Fruit fly (Drosophila melanogaster) whole organism, embryonic: ENCODE data around the gene CG5969.

ENCODE experiments used
- ATbp ChIP-seq: fragments of 200-800 bp; sonication (Bioruptor generic); optimal IDR thresholded peaks from 2 replicates; lab custom pipeline; 2017; ENCODE audit warnings: missing biosample characterization, mild to moderate bottlenecking, missing genetic modification characterization, missing genetic modification reagents
- Antp ChIP-seq: fragments of 200-800 bp; sonication (Bioruptor generic); optimal IDR thresholded peaks from 3 replicates; lab custom pipeline; 2016; ENCODE audit warnings: missing biosample characterization, missing genetic modification characterization
- B-H1 ChIP-seq: fragments of 200-800 bp; sonication (Bioruptor generic); IDR thresholded peaks from 3 replicates; pipeline ENCODE4 v1.3.6; 2022; ENCODE audit warnings: missing biosample characterization, missing genetic modification characterization
- BtbVII ChIP-seq: fragments of 200-800 bp; sonication (Bioruptor generic); optimal IDR thresholded peaks from 3 replicates; lab custom pipeline; 2017; ENCODE audit warnings: missing biosample characterization, mild to moderate bottlenecking, missing genetic modification characterization
- CG10654 ChIP-seq: fragments of 200-800 bp; sonication (Bioruptor generic); optimal IDR thresholded peaks from 2 replicates; lab custom pipeline; 2016; ENCODE audit warnings: missing biosample characterization, missing genetic modification characterization
- CG11723 ChIP-seq: fragments of 200-800 bp; sonication (Bioruptor generic); optimal IDR thresholded peaks from 2 replicates; lab custom pipeline; 2017; ENCODE audit warnings: missing biosample characterization, mild to moderate bottlenecking, missing genetic modification characterization
- CG14441 ChIP-seq: fragments of 200-800 bp; sonication (Bioruptor generic); IDR thresholded peaks from 2 replicates; pipeline ENCODE4 v1.3.6; 2022; ENCODE audit warnings: missing biosample characterization, missing genetic modification characterization
- CG14667 ChIP-seq: fragments of 200-800 bp; sonication (Bioruptor generic); IDR thresholded peaks from 2 replicates; pipeline ENCODE4 v1.3.6; 2022; ENCODE audit warnings: missing biosample characterization, missing genetic modification characterization
- CG15269 ChIP-seq: fragments of 200-800 bp; sonication (Bioruptor generic); optimal IDR thresholded peaks from 2 replicates; lab custom pipeline; 2018; ENCODE audit warnings: missing biosample characterization, mild to moderate bottlenecking, missing genetic modification characterization, moderate library complexity
- CG15601 ChIP-seq: fragments of 200-800 bp; sonication (Bioruptor generic); optimal IDR thresholded peaks from 3 replicates; lab custom pipeline; 2019; ENCODE audit warnings: missing biosample characterization, mild to moderate bottlenecking, missing genetic modification characterization, moderate library complexity
- CG17359 ChIP-seq: fragments of 200-800 bp; sonication (Bioruptor generic); optimal IDR thresholded peaks from 3 replicates; lab custom pipeline; 2018; ENCODE audit warnings: missing biosample characterization, mild to moderate bottlenecking, missing genetic modification characterization, moderate library complexity
- CG17568 ChIP-seq: fragments of 200-800 bp; sonication (Bioruptor generic); optimal IDR thresholded peaks from 2 replicates; lab custom pipeline; 2018; ENCODE audit warnings: missing biosample characterization, mild to moderate bottlenecking, missing genetic modification characterization, moderate library complexity
- CG18262 ChIP-seq: fragments of 200-800 bp; optimal IDR thresholded peaks from 3 replicates; lab custom pipeline; 2019; ENCODE audit warnings: missing biosample characterization, mild to moderate bottlenecking, missing genetic modification characterization, moderate library complexity
- CG18599 ChIP-seq: fragments of 200-800 bp; sonication (Bioruptor generic); optimal IDR thresholded peaks from 3 replicates; lab custom pipeline; 2017; ENCODE audit warnings: missing biosample characterization, missing genetic modification characterization, mild to moderate bottlenecking, moderate library complexity, missing genetic modification reagents
- CG30020 ChIP-seq: fragments of 200-800 bp; optimal IDR thresholded peaks from 2 replicates; lab custom pipeline; 2019; ENCODE audit warnings: missing biosample characterization, mild to moderate bottlenecking, missing genetic modification characterization, moderate library complexity
- CG5245 ChIP-seq: fragments of 200-800 bp; sonication (Bioruptor generic); optimal IDR thresholded peaks from 3 replicates; lab custom pipeline; 2016; ENCODE audit warnings: missing biosample characterization, missing genetic modification characterization
- CG6272 ChIP-seq: fragments of 200-800 bp; sonication (Bioruptor generic); IDR thresholded peaks from 2 replicates; pipeline ENCODE4 v1.3.6; 2022; ENCODE audit warnings: missing biosample characterization, missing genetic modification characterization
- CG6813 ChIP-seq: fragments of 200-800 bp; sonication (Bioruptor generic); optimal IDR thresholded peaks from 2 replicates; lab custom pipeline; 2017; ENCODE audit warnings: missing biosample characterization, missing genetic modification characterization, mild to moderate bottlenecking, moderate library complexity, missing genetic modification reagents
- CG7556 ChIP-seq: fragments of 200-800 bp; sonication (Bioruptor generic); optimal IDR thresholded peaks from 2 replicates; lab custom pipeline; 2017; ENCODE audit warnings: missing biosample characterization, mild to moderate bottlenecking, missing genetic modification characterization
- CG7786 ChIP-seq: fragments of 200-800 bp; sonication (Bioruptor generic); optimal IDR thresholded peaks from 2 replicates; lab custom pipeline; 2016; ENCODE audit warnings: missing biosample characterization, missing genetic modification characterization
- CG9609 ChIP-seq: fragments of 200-800 bp; sonication (Bioruptor generic); optimal IDR thresholded peaks from 3 replicates; lab custom pipeline; 2016; ENCODE audit warnings: missing biosample characterization, missing genetic modification characterization
- Dbx ChIP-seq: fragments of 200-800 bp; sonication (Bioruptor generic); IDR thresholded peaks from 3 replicates; pipeline ENCODE4 v1.3.6; 2022; ENCODE audit warnings: missing biosample characterization, missing genetic modification characterization
- Dek ChIP-seq: fragments of 200-800 bp; sonication (Bioruptor generic); optimal IDR thresholded peaks from 3 replicates; lab custom pipeline; 2019; ENCODE audit warnings: missing biosample characterization, mild to moderate bottlenecking, missing genetic modification characterization, moderate library complexity
- HHEX ChIP-seq: fragments of 200-800 bp; sonication (Bioruptor generic); optimal IDR thresholded peaks from 3 replicates; lab custom pipeline; 2017; ENCODE audit warnings: missing biosample characterization, mild to moderate bottlenecking, missing genetic modification characterization, missing genetic modification reagents
- HLH3B ChIP-seq: fragments of 200-800 bp; sonication (Bioruptor generic); IDR thresholded peaks from 2 replicates; pipeline ENCODE4 v1.3.6; 2022; ENCODE audit warnings: missing biosample characterization, missing genetic modification characterization
- HLHmδ ChIP-seq: fragments of 200-800 bp; sonication (Bioruptor generic); optimal IDR thresholded peaks from 2 replicates; lab custom pipeline; 2018; ENCODE audit warnings: missing biosample characterization, mild to moderate bottlenecking, missing genetic modification characterization, moderate library complexity
- Lhr ChIP-seq: fragments of 200-800 bp; sonication (Bioruptor generic); optimal IDR thresholded peaks from 3 replicates; lab custom pipeline; 2017; ENCODE audit warnings: mild to moderate bottlenecking, missing biosample characterization, missing genetic modification reagents, missing genetic modification characterization
- MTF-1 ChIP-seq: fragments of 200-800 bp; sonication (Bioruptor generic); optimal IDR thresholded peaks from 2 replicates; lab custom pipeline; 2018; ENCODE audit warnings: missing biosample characterization, mild to moderate bottlenecking, missing genetic modification characterization, borderline replicate concordance
- NC2β ChIP-seq: fragments of 200-800 bp; sonication (Bioruptor generic); optimal IDR thresholded peaks from 2 replicates; lab custom pipeline; 2016; ENCODE audit warnings: missing biosample characterization, missing genetic modification characterization
- Neu2 ChIP-seq: fragments of 200-800 bp; sonication (Bioruptor generic); optimal IDR thresholded peaks from 3 replicates; lab custom pipeline; 2016; ENCODE audit warnings: missing biosample characterization, missing genetic modification characterization, borderline replicate concordance
- Nf-YB ChIP-seq: fragments of 200-800 bp; sonication (Bioruptor generic); optimal IDR thresholded peaks from 3 replicates; lab custom pipeline; 2019; ENCODE audit warnings: missing biosample characterization, mild to moderate bottlenecking, missing genetic modification characterization, moderate library complexity
- Pdp1 ChIP-seq, 2 experiments: fragments of 200-800 bp; sonication (Bioruptor generic); optimal IDR thresholded peaks; 3 replicates each; lab custom pipeline; 2016; ENCODE audit warnings: missing biosample characterization in 2 of 2, missing genetic modification characterization in 2 of 2, mild to moderate bottlenecking in 1 of 2, moderate library complexity in 1 of 2
- TFAM ChIP-seq: fragments of 200-800 bp; sonication (Bioruptor generic); optimal IDR thresholded peaks from 2 replicates; lab custom pipeline; 2017; ENCODE audit warnings: missing biosample characterization, missing genetic modification characterization, inconsistent platforms
- cas ChIP-seq: fragments of 200-800 bp; sonication (Bioruptor generic); IDR thresholded peaks from 2 replicates; pipeline ENCODE4 v1.3.6; 2022; ENCODE audit warnings: missing biosample characterization, missing genetic modification characterization
- crol ChIP-seq: fragments of 200-800 bp; sonication (Bioruptor generic); IDR thresholded peaks from 2 replicates; pipeline ENCODE4 v1.3.6; 2022; ENCODE audit warnings: missing biosample characterization, missing genetic modification characterization
- danr ChIP-seq: fragments of 200-800 bp; sonication (Bioruptor generic); IDR thresholded peaks from 2 replicates; pipeline ENCODE4 v1.3.6; 2022; ENCODE audit warnings: missing biosample characterization, missing genetic modification characterization
- dm ChIP-seq: fragments of 200-800 bp; sonication (Bioruptor generic); optimal IDR thresholded peaks from 3 replicates; lab custom pipeline; 2016; ENCODE audit warnings: missing biosample characterization, missing genetic modification characterization
- esg ChIP-seq: fragments of 200-800 bp; sonication (Bioruptor generic); conservative IDR thresholded peaks from 2 replicates; pipeline ENCODE4 v1.3.6; 2022; ENCODE audit warnings: missing biosample characterization, missing genetic modification characterization
- ewg ChIP-seq: fragments of 200-800 bp; sonication (Bioruptor generic); optimal IDR thresholded peaks from 3 replicates; lab custom pipeline; 2017; ENCODE audit warnings: mild to moderate bottlenecking, missing biosample characterization, missing genetic modification reagents, missing genetic modification characterization
- h ChIP-seq: fragments of >200 bp; optimal IDR thresholded peaks from 2 replicates; lab custom pipeline; 2017
- klu ChIP-seq: fragments of 200-800 bp; sonication (Bioruptor generic); IDR thresholded peaks from 2 replicates; pipeline ENCODE4 v1.3.6; 2022; ENCODE audit warnings: missing biosample characterization, missing genetic modification characterization
- lilli ChIP-seq: fragments of 200-800 bp; sonication (Bioruptor generic); optimal IDR thresholded peaks from 3 replicates; lab custom pipeline; 2016; ENCODE audit warnings: missing biosample characterization, missing genetic modification characterization
- nau ChIP-seq: fragments of 200-800 bp; sonication (Bioruptor generic); optimal IDR thresholded peaks from 3 replicates; lab custom pipeline; 2017; ENCODE audit warnings: missing biosample characterization, mild to moderate bottlenecking, missing genetic modification characterization, missing genetic modification reagents
- org-1 ChIP-seq: fragments of 200-800 bp; sonication (Bioruptor generic); optimal IDR thresholded peaks from 2 replicates; lab custom pipeline; 2017; ENCODE audit warnings: missing biosample characterization, missing genetic modification characterization
- otp ChIP-seq: fragments of 200-800 bp; sonication (Bioruptor generic); IDR thresholded peaks from 3 replicates; pipeline ENCODE4, ENCODE4 v1.3.6; 2022; ENCODE audit warnings: missing biosample characterization, missing genetic modification characterization
- pum ChIP-seq: fragments of 200-800 bp; sonication (Bioruptor generic); optimal IDR thresholded peaks from 2 replicates; lab custom pipeline; 2016; ENCODE audit warnings: missing biosample characterization, missing genetic modification characterization
- sens ChIP-seq: fragments of 200-800 bp; sonication (Bioruptor generic); peaks from one replicate; lab custom pipeline; 2016; ENCODE audit warnings: missing biosample characterization, missing genetic modification characterization
- sim ChIP-seq: fragments of 200-800 bp; sonication (Bioruptor generic); IDR thresholded peaks from 2 replicates; pipeline ENCODE4 v1.3.6; 2022; ENCODE audit warnings: missing biosample characterization, missing genetic modification characterization
- slp2 ChIP-seq: fragments of 200-800 bp; sonication (Bioruptor generic); optimal IDR thresholded peaks from 2 replicates; lab custom pipeline; 2016; ENCODE audit warnings: missing biosample characterization, missing genetic modification characterization
- tup ChIP-seq: fragments of 200-800 bp; sonication (Bioruptor generic); optimal IDR thresholded peaks from 2 replicates; lab custom pipeline; 2016; ENCODE audit warnings: missing biosample characterization, mild to moderate bottlenecking, missing genetic modification characterization, moderate library complexity
- zen2 ChIP-seq: fragments of 200-800 bp; sonication (Bioruptor generic); IDR thresholded peaks from 3 replicates; pipeline ENCODE4 v1.3.6; 2022; ENCODE audit warnings: missing biosample characterization, missing genetic modification characterization; ENCODE audit not compliant: partially characterized antibody
- zf30C ChIP-seq: fragments of 200-800 bp; sonication (Bioruptor generic); optimal IDR thresholded peaks from 3 replicates; lab custom pipeline; 2018; ENCODE audit warnings: missing biosample characterization, mild to moderate bottlenecking, missing genetic modification characterization

Gene CG5969

dm6 chr3L:20507552-20507951 lies 34.0 kb downstream of the CG5969 start (continued):
- TF ChIP-seq CG6272: no peak
- no peak for TF ChIP-seq CG5245 (GFP tag; lab: Kevin White, UChicago)
- TF ChIP-seq Pdp1 (GFP tag; optimal IDR thresholded peaks at IDR 0.05; lab: Kevin White, UChicago): peak in 1 of 2 experiments; percentile 94
- TF ChIP-seq CG10654 (GFP tag; lab: Kevin White, UChicago): no peak
- no peak for TF ChIP-seq CG14667
- no peak for TF ChIP-seq tup (GFP tag; lab: Kevin White, UChicago)
- no peak for TF ChIP-seq esg
- peak; percentile 6; the same call in 1 of the 2 replicates for TF ChIP-seq HLH3B (GFP tag; lab: Robert Waterston, UW)
- no peak for TF ChIP-seq nau (GFP tag; lab: Kevin White, UChicago)
- TF ChIP-seq pum (GFP tag; lab: Kevin White, UChicago): no peak
- peak; percentile 39 for TF ChIP-seq CG17359
- 0 out of 3 replicates have a peak, but pooled peaks have one; percentile 40 for TF ChIP-seq Dbx (GFP tag; lab: Robert Waterston, UW)
- no peak for TF ChIP-seq CG18262
- TF ChIP-seq CG7786: no peak
- peak; percentile 9 for TF ChIP-seq sens (GFP tag; lab: Kevin White, UChicago)
- TF ChIP-seq CG30020 (tag; lab: Kevin White, UChicago): no peak
- no peak for TF ChIP-seq BtbVII (GFP tag; lab: Kevin White, UChicago)
- TF ChIP-seq CG17568 (GFP tag; lab: Kevin White, UChicago): peak; percentile 31
- no peak for TF ChIP-seq CG9609 (GFP tag; lab: Kevin White, UChicago)
- TF ChIP-seq CG15269: no peak
- TF ChIP-seq ATbp (GFP tag; lab: Kevin White, UChicago): peak; percentile 45
- TF ChIP-seq B-H1 (GFP tag; lab: Robert Waterston, UW): no peak
- TF ChIP-seq Neu2 (GFP tag; lab: Kevin White, UChicago): no peak
- TF ChIP-seq HHEX (GFP tag; lab: Kevin White, UChicago): peak; percentile 18
- TF ChIP-seq org-1 (GFP tag; lab: Kevin White, UChicago): no peak
- no peak for TF ChIP-seq crol (GFP tag; lab: Robert Waterston, UW)
- no peak for TF ChIP-seq sim (GFP tag; lab: Robert Waterston, UW)
- no peak for TF ChIP-seq Nf-YB (GFP tag; lab: Kevin White, UChicago)
- TF ChIP-seq Lhr (GFP tag; lab: Kevin White, UChicago): no peak
- no peak for TF ChIP-seq ewg (GFP tag; lab: Kevin White, UChicago)
- TF ChIP-seq Antp: no peak
- TF ChIP-seq HLHmδ (GFP tag; lab: Kevin White, UChicago): no peak
- TF ChIP-seq cas: no peak
- TF ChIP-seq TFAM (GFP tag; lab: Kevin White, UChicago): no peak
- TF ChIP-seq CG18599 (GFP tag; lab: Kevin White, UChicago): no peak
- no peak for TF ChIP-seq CG7556 (GFP tag; lab: Kevin White, UChicago)
- no peak for TF ChIP-seq CG11723
- TF ChIP-seq klu (GFP tag; lab: Robert Waterston, UW): no peak
- no peak for TF ChIP-seq dm (GFP tag; lab: Kevin White, UChicago)
- TF ChIP-seq h: no peak
- TF ChIP-seq slp2 (GFP tag; lab: Kevin White, UChicago): no peak
- no peak for TF ChIP-seq lilli (GFP tag; lab: Kevin White, UChicago)
- TF ChIP-seq zf30C (GFP tag; lab: Kevin White, UChicago): no peak
- no peak for TF ChIP-seq NC2β
- no peak for TF ChIP-seq danr
- TF ChIP-seq CG14441: no peak
- TF ChIP-seq Dek (tag; lab: Kevin White, UChicago): no peak
- TF ChIP-seq CG15601 (tag; lab: Kevin White, UChicago): peak; percentile 28
- TF ChIP-seq MTF-1 (GFP tag; lab: Kevin White, UChicago): peak; percentile 27
- no peak for TF ChIP-seq CG6813 (GFP tag; lab: Kevin White, UChicago)
- TF ChIP-seq zen2 (GFP tag; lab: Robert Waterston, UW): no peak
- TF ChIP-seq otp (GFP tag; lab: Robert Waterston, UW): 0 out of 3 replicates have a peak, but pooled peaks have one; percentile 28
